Worm (Caenorhabditis elegans): ENCODE measurements around the gene dop-1.

Gene dop-1

ce11 chrX:4391680-4392079, 27.0 kb downstream of the dop-1 start:
- TF ChIP-seq mls-2 (tag; optimal IDR thresholded peaks at IDR 0.05) (peak; percentile 7), tbx-8 (GFP tag; optimal IDR thresholded peaks at IDR 0.05) (no peak), ces-1 (GFP tag; optimal IDR thresholded peaks at IDR 0.05) (peak; percentile 25), ceh-43 (GFP tag; optimal IDR thresholded peaks at IDR 0.05) (no peak), unc-120 (tag; optimal IDR thresholded peaks at IDR 0.05; ENCODE audit: poor library complexity, severe bottlenecking) (no peak), lin-32 (GFP tag; optimal IDR thresholded peaks at IDR 0.05) (no peak)

- TF ChIP-seq ceh-43 (GFP tag; optimal IDR thresholded peaks at IDR 0.05): peak; percentile 28
- peak; percentile 87 for TF ChIP-seq unc-62 (GFP tag; optimal IDR thresholded peaks at IDR 0.05)
- TF ChIP-seq ceh-83 (GFP tag; optimal IDR thresholded peaks at IDR 0.05): no peak
- peak; percentile 11 for TF ChIP-seq cnd-1 (tag; optimal IDR thresholded peaks at IDR 0.05)
- TF ChIP-seq M03D4.4 (tag; optimal IDR thresholded peaks at IDR 0.05): peak; percentile 19
- TF ChIP-seq mls-2 (tag; optimal IDR thresholded peaks at IDR 0.05): peak; percentile 65
- peak; percentile 83 for TF ChIP-seq mep-1 (tag; optimal IDR thresholded peaks at IDR 0.05)
- peak; percentile 92 for TF ChIP-seq unc-120 (tag; optimal IDR thresholded peaks at IDR 0.05; ENCODE audit: poor library complexity, severe bottlenecking)
- TF ChIP-seq nhr-76 (tag; optimal IDR thresholded peaks at IDR 0.05): no peak
- no peak for TF ChIP-seq snpc-4 (tag; optimal IDR thresholded peaks at IDR 0.05)
- TF ChIP-seq nhr-28 (tag; optimal IDR thresholded peaks at IDR 0.05): no peak
- no peak for TF ChIP-seq unc-39 (tag; optimal IDR thresholded peaks at IDR 0.05)
- TF ChIP-seq ces-1 (GFP tag; optimal IDR thresholded peaks at IDR 0.05): peak; percentile 91
- TF ChIP-seq tbx-8 (GFP tag; optimal IDR thresholded peaks at IDR 0.05): no peak
- peak; percentile 69 for TF ChIP-seq ceh-39 (tag; optimal IDR thresholded peaks at IDR 0.05)
- TF ChIP-seq blmp-1 (tag; optimal IDR thresholded peaks at IDR 0.05): no peak
- no peak for TF ChIP-seq elt-1 (tag; optimal IDR thresholded peaks at IDR 0.05; ENCODE audit: borderline replicate concordance, insufficient read depth)
- peak; percentile 71 for TF ChIP-seq lin-13 (tag; optimal IDR thresholded peaks at IDR 0.05)
- TF ChIP-seq bed-3 (GFP tag; optimal IDR thresholded peaks at IDR 0.05): no peak
- no peak for TF ChIP-seq zip-8 (tag; optimal IDR thresholded peaks at IDR 0.05)
- TF ChIP-seq mab-5 (tag; optimal IDR thresholded peaks at IDR 0.05): no peak
- peak; percentile 93 for TF ChIP-seq pha-4 (tag; optimal IDR thresholded peaks at IDR 0.05)
- TF ChIP-seq drap-1 (GFP tag; optimal IDR thresholded peaks at IDR 0.05): peak; percentile 48
- TF ChIP-seq lin-32 (GFP tag; optimal IDR thresholded peaks at IDR 0.05): no peak
- peak; percentile 78 for TF ChIP-seq lsy-2 (tag; optimal IDR thresholded peaks at IDR 0.05)
- peak; percentile 20 for TF ChIP-seq nhr-12 (tag; optimal IDR thresholded peaks at IDR 0.05)
- peak; percentile 88 for TF ChIP-seq ham-2 (GFP tag; optimal IDR thresholded peaks at IDR 0.05)
- TF ChIP-seq sptf-1 (tag; optimal IDR thresholded peaks at IDR 0.05): peak; percentile 59
- no peak for TF ChIP-seq sem-2 (GFP tag; optimal IDR thresholded peaks at IDR 0.05)
- no peak for TF ChIP-seq elt-3 (tag; optimal IDR thresholded peaks at IDR 0.05)
- peak; percentile 69 for TF ChIP-seq ztf-11 (tag; optimal IDR thresholded peaks at IDR 0.05)
- peak; percentile 93 for TF ChIP-seq nhr-237 (tag; optimal IDR thresholded peaks at IDR 0.05)
- no peak for TF ChIP-seq flh-1 (GFP tag; optimal IDR thresholded peaks at IDR 0.05)
- TF ChIP-seq hlh-1 (tag; optimal IDR thresholded peaks at IDR 0.05): peak; percentile 82
- TF ChIP-seq nhr-2 (tag; optimal IDR thresholded peaks at IDR 0.05): no peak
These were observed 29.7 kb downstream of the dop-1 start, which contains the start of gene dpy-23 for ce11 chrX:4388834-4389409. TSS of gene dpy-23 (plus strand) at chrX:4389359.

- TF ChIP-seq nhr-12 (tag; optimal IDR thresholded peaks at IDR 0.05) (no peak), lin-32 (GFP tag; optimal IDR thresholded peaks at IDR 0.05) (no peak), sptf-1 (tag; optimal IDR thresholded peaks at IDR 0.05) (no peak), bed-3 (GFP tag; optimal IDR thresholded peaks at IDR 0.05) (no peak), lin-13 (tag; optimal IDR thresholded peaks at IDR 0.05) (no peak), flh-1 (GFP tag; optimal IDR thresholded peaks at IDR 0.05) (no peak), ztf-11 (tag; optimal IDR thresholded peaks at IDR 0.05) (no peak), lsy-2 (tag; optimal IDR thresholded peaks at IDR 0.05) (no peak), nhr-76 (tag; optimal IDR thresholded peaks at IDR 0.05) (no peak), nhr-28 (tag; optimal IDR thresholded peaks at IDR 0.05) (no peak), unc-62 (GFP tag; optimal IDR thresholded peaks at IDR 0.05) (no peak), zip-8 (tag; optimal IDR thresholded peaks at IDR 0.05) (no peak), nhr-237 (tag; optimal IDR thresholded peaks at IDR 0.05) (no peak), ceh-39 (tag; optimal IDR thresholded peaks at IDR 0.05) (no peak), ham-2 (GFP tag; optimal IDR thresholded peaks at IDR 0.05) (no peak)
These were observed 32.2 kb downstream of the dop-1 start for ce11 chrX:4386493-4386892.
